Fruit fly (Drosophila melanogaster) whole organism, embryonic: ENCODE measurements around the gene CG7120.

Experiments
- Awh ChIP-seq: fragments of 200-800 bp; sonication (Bioruptor generic); IDR thresholded peaks from 2 replicates; pipeline ENCODE4, ENCODE4 v1.3.6; 2022; ENCODE audit warnings: missing biosample characterization, missing genetic modification characterization
- BEAF-32 ChIP-seq: fragments of 200-800 bp; sonication (Bioruptor generic); optimal IDR thresholded peaks from 3 replicates; lab custom pipeline; 2017; ENCODE audit warnings: missing biosample characterization, missing genetic modification characterization, mild to moderate bottlenecking, moderate library complexity, missing genetic modification reagents
- Bdp1 ChIP-seq: fragments of 200-800 bp; sonication (Bioruptor generic); optimal IDR thresholded peaks from 3 replicates; lab custom pipeline; 2016; ENCODE audit warnings: missing biosample characterization, missing genetic modification characterization
- CG11093 ChIP-seq: fragments of 200-800 bp; sonication (Bioruptor generic); IDR thresholded peaks from 3 replicates; pipeline ENCODE4 v1.3.6; 2022; ENCODE audit warnings: missing biosample characterization, missing genetic modification characterization
- CG12391 ChIP-seq: fragments of 200-800 bp; sonication (Bioruptor generic); optimal IDR thresholded peaks from 3 replicates; lab custom pipeline; 2018; ENCODE audit warnings: missing biosample characterization, mild to moderate bottlenecking, missing genetic modification characterization, moderate library complexity
- CG12744 ChIP-seq: fragments of 200-800 bp; sonication (Bioruptor generic); optimal IDR thresholded peaks from 2 replicates; lab custom pipeline; 2016; ENCODE audit warnings: missing biosample characterization, missing genetic modification characterization
- CG12942 ChIP-seq: fragments of 200-800 bp; sonication (Bioruptor generic); optimal IDR thresholded peaks from 3 replicates; lab custom pipeline; 2016; ENCODE audit warnings: missing biosample characterization, missing genetic modification characterization
- CG1603 ChIP-seq: fragments of 200-800 bp; sonication (Bioruptor generic); optimal IDR thresholded peaks from 2 replicates; lab custom pipeline; 2019; ENCODE audit warnings: missing biosample characterization, mild to moderate bottlenecking, missing genetic modification characterization, moderate library complexity
- CG18476 ChIP-seq: fragments of 200-800 bp; sonication (Bioruptor generic); optimal IDR thresholded peaks from 2 replicates; lab custom pipeline; 2016; ENCODE audit warnings: missing biosample characterization, mild to moderate bottlenecking, missing genetic modification characterization
- CG2199 ChIP-seq: fragments of 200-800 bp; sonication (Bioruptor generic); IDR thresholded peaks from 3 replicates; pipeline ENCODE4 v1.3.6; 2022; ENCODE audit warnings: missing biosample characterization, missing genetic modification characterization
- CG2875 ChIP-seq: fragments of 200-800 bp; sonication (Bioruptor generic); optimal IDR thresholded peaks from 2 replicates; lab custom pipeline; 2017; ENCODE audit warnings: missing biosample characterization, mild to moderate bottlenecking, missing genetic modification characterization, missing genetic modification reagents
- CG32772 ChIP-seq: fragments of 200-800 bp; sonication (Bioruptor generic); IDR thresholded peaks from 2 replicates; pipeline ENCODE4 v1.3.6; 2022; ENCODE audit warnings: missing biosample characterization, missing genetic modification characterization
- CG3995 ChIP-seq: fragments of 200-800 bp; sonication (Bioruptor generic); optimal IDR thresholded peaks from 3 replicates; lab custom pipeline; 2016; ENCODE audit warnings: missing biosample characterization, missing genetic modification characterization
- CG4424 ChIP-seq: fragments of 200-800 bp; sonication (Bioruptor generic); optimal IDR thresholded peaks from 3 replicates; lab custom pipeline; 2016; ENCODE audit warnings: missing biosample characterization, missing genetic modification characterization
- CG4617 ChIP-seq: fragments of 200-800 bp; sonication (Bioruptor generic); optimal IDR thresholded peaks from 3 replicates; lab custom pipeline; 2016; ENCODE audit warnings: missing biosample characterization, missing genetic modification characterization, borderline replicate concordance
- CG5180 ChIP-seq: fragments of 200-800 bp; sonication (Bioruptor generic); optimal IDR thresholded peaks from 3 replicates; lab custom pipeline; 2017; ENCODE audit warnings: missing biosample characterization, missing genetic modification characterization, mild to moderate bottlenecking, moderate library complexity, missing genetic modification reagents
- CG5953 ChIP-seq: fragments of 200-800 bp; sonication (Bioruptor generic); IDR thresholded peaks from 2 replicates; pipeline ENCODE4 v1.3.6; 2022; ENCODE audit warnings: missing biosample characterization, missing genetic modification characterization
- CG6272 ChIP-seq: fragments of 200-800 bp; sonication (Bioruptor generic); IDR thresholded peaks from 2 replicates; pipeline ENCODE4 v1.3.6; 2022; ENCODE audit warnings: missing biosample characterization, missing genetic modification characterization
- CG6791 ChIP-seq: fragments of 200-800 bp; sonication (Bioruptor generic); IDR thresholded peaks from 3 replicates; pipeline ENCODE4 v1.3.6; 2022; ENCODE audit warnings: missing biosample characterization, missing genetic modification characterization; ENCODE audit not compliant: partially characterized antibody
- CG7786 ChIP-seq: fragments of 200-800 bp; sonication (Bioruptor generic); optimal IDR thresholded peaks from 2 replicates; lab custom pipeline; 2016; ENCODE audit warnings: missing biosample characterization, missing genetic modification characterization
- D19A ChIP-seq: fragments of 200-800 bp; optimal IDR thresholded peaks from 3 replicates; lab custom pipeline; 2019; ENCODE audit warnings: missing biosample characterization, mild to moderate bottlenecking, missing genetic modification characterization, moderate library complexity
- Ets97D ChIP-seq: fragments of 200-800 bp; sonication (Bioruptor generic); optimal IDR thresholded peaks from 3 replicates; lab custom pipeline; 2016; ENCODE audit warnings: missing biosample characterization, missing genetic modification characterization
- H2.0 ChIP-seq: fragments of 200-800 bp; sonication (Bioruptor generic); IDR thresholded peaks from 2 replicates; pipeline ENCODE4 v1.3.6; 2022; ENCODE audit warnings: missing biosample characterization, missing genetic modification characterization
- Hr39 ChIP-seq: fragments of >200 bp; optimal IDR thresholded peaks from 2 replicates; lab custom pipeline; 2017
- Meics ChIP-seq: fragments of 200-800 bp; sonication (Bioruptor generic); optimal IDR thresholded peaks from 2 replicates; lab custom pipeline; 2017; ENCODE audit warnings: missing biosample characterization, mild to moderate bottlenecking, missing genetic modification characterization
- Mes4 ChIP-seq: fragments of 200-800 bp; sonication (Bioruptor generic); optimal IDR thresholded peaks from 2 replicates; lab custom pipeline; 2016; ENCODE audit warnings: missing biosample characterization, missing genetic modification characterization
- Sox100B ChIP-seq: fragments of 200-800 bp; sonication (Bioruptor generic); optimal IDR thresholded peaks from 3 replicates; lab custom pipeline; 2018; ENCODE audit warnings: missing biosample characterization, mild to moderate bottlenecking, missing genetic modification characterization
- Sox102F ChIP-seq: fragments of 200-800 bp; sonication (Bioruptor generic); optimal IDR thresholded peaks from 2 replicates; lab custom pipeline; 2018; ENCODE audit warnings: missing biosample characterization, mild to moderate bottlenecking, missing genetic modification characterization, moderate library complexity
- Spps ChIP-seq: fragments of 200-800 bp; sonication (Bioruptor generic); optimal IDR thresholded peaks from 2 replicates; lab custom pipeline; 2018; ENCODE audit warnings: missing biosample characterization, mild to moderate bottlenecking, missing genetic modification characterization
- TFAM ChIP-seq: fragments of 200-800 bp; sonication (Bioruptor generic); optimal IDR thresholded peaks from 2 replicates; lab custom pipeline; 2017; ENCODE audit warnings: missing biosample characterization, missing genetic modification characterization, inconsistent platforms
- Vsx1 ChIP-seq: fragments of 200-800 bp; sonication (Bioruptor generic); optimal IDR thresholded peaks from 2 replicates; lab custom pipeline; 2017; ENCODE audit warnings: missing biosample characterization, mild to moderate bottlenecking, missing genetic modification characterization, missing genetic modification reagents
- YL-1 ChIP-seq: fragments of 200-800 bp; sonication (Bioruptor generic); optimal IDR thresholded peaks from 3 replicates; lab custom pipeline; 2017; ENCODE audit warnings: missing biosample characterization, mild to moderate bottlenecking, missing genetic modification characterization
- bsh ChIP-seq, 2 experiments: fragments of 200-800 bp; sonication (Bioruptor generic); optimal IDR thresholded peaks; 2 replicates each; lab custom pipeline; 2017 to 2018; ENCODE audit warnings: mild to moderate bottlenecking in 2 of 2, missing biosample characterization in 2 of 2, missing genetic modification characterization in 2 of 2, moderate library complexity in 1 of 2
- corto ChIP-seq: fragments of 200-800 bp; sonication (Bioruptor generic); optimal IDR thresholded peaks from 2 replicates; lab custom pipeline; 2016; ENCODE audit warnings: missing biosample characterization, mild to moderate bottlenecking, missing genetic modification characterization, moderate library complexity
- disco-r ChIP-seq: fragments of 200-800 bp; sonication (Bioruptor generic); optimal IDR thresholded peaks from 2 replicates; lab custom pipeline; 2016; ENCODE audit warnings: missing biosample characterization, missing genetic modification characterization
- dpn ChIP-seq, 2 experiments: fragments of 200-800 bp; sonication (Bioruptor generic); optimal IDR thresholded peaks; 3 replicates each; lab custom pipeline; 2016; ENCODE audit warnings: missing biosample characterization in 2 of 2, missing genetic modification characterization in 2 of 2
- en ChIP-seq: fragments of 200-800 bp; sonication (Bioruptor generic); optimal IDR thresholded peaks from 2 replicates; lab custom pipeline; 2016; ENCODE audit warnings: missing biosample characterization, missing genetic modification characterization
- esg ChIP-seq: fragments of 200-800 bp; sonication (Bioruptor generic); conservative IDR thresholded peaks from 2 replicates; pipeline ENCODE4 v1.3.6; 2022; ENCODE audit warnings: missing biosample characterization, missing genetic modification characterization
- fd64A ChIP-seq: fragments of 200-800 bp; sonication (Bioruptor generic); optimal IDR thresholded peaks from 3 replicates; lab custom pipeline; 2018; ENCODE audit warnings: missing biosample characterization, mild to moderate bottlenecking, missing genetic modification characterization
- gcm2 ChIP-seq: fragments of 200-800 bp; sonication (Bioruptor generic); optimal IDR thresholded peaks from 2 replicates; lab custom pipeline; 2016; ENCODE audit warnings: missing biosample characterization, missing genetic modification characterization
- h ChIP-seq: fragments of >200 bp; optimal IDR thresholded peaks from 2 replicates; lab custom pipeline; 2017
- lbe ChIP-seq: fragments of 200-800 bp; sonication (Bioruptor generic); optimal IDR thresholded peaks from 2 replicates; lab custom pipeline; 2016; ENCODE audit warnings: missing biosample characterization, mild to moderate bottlenecking, missing genetic modification characterization
- nom ChIP-seq: fragments of 200-800 bp; sonication (Bioruptor generic); optimal IDR thresholded peaks from 2 replicates; lab custom pipeline; 2017; ENCODE audit warnings: missing biosample characterization, missing genetic modification characterization, mild to moderate bottlenecking, moderate library complexity, missing genetic modification reagents
- odd ChIP-seq: fragments of 200-800 bp; sonication (Bioruptor generic); optimal IDR thresholded peaks from 2 replicates; lab custom pipeline; 2017; ENCODE audit warnings: missing biosample characterization, mild to moderate bottlenecking, missing genetic modification characterization
- sc ChIP-seq, 3 experiments: fragments of >200 bp in 2 of 3; fragments of 200-800 bp in 1 of 3; sonication (Bioruptor generic) in 1 of 3; optimal IDR thresholded peaks; 2 replicates in 2 of 3; 3 replicates in 1 of 3; lab custom pipeline; 2017; ENCODE audit warnings: mild to moderate bottlenecking in 1 of 3, missing biosample characterization in 1 of 3, missing genetic modification characterization in 1 of 3, missing genetic modification reagents in 1 of 3
- sens ChIP-seq: fragments of 200-800 bp; sonication (Bioruptor generic); peaks from one replicate; lab custom pipeline; 2016; ENCODE audit warnings: missing biosample characterization, missing genetic modification characterization
- sna ChIP-seq: fragments of 200-800 bp; sonication (Bioruptor generic); IDR thresholded peaks from 2 replicates; pipeline ENCODE4 v1.3.6; 2022; ENCODE audit warnings: missing biosample characterization, missing genetic modification characterization; ENCODE audit not compliant: partially characterized antibody
- sug ChIP-seq: fragments of 200-800 bp; optimal IDR thresholded peaks from 2 replicates; lab custom pipeline; 2019; ENCODE audit warnings: missing biosample characterization, mild to moderate bottlenecking, missing genetic modification characterization, moderate library complexity
- zen ChIP-seq: fragments of 200-800 bp; sonication (Bioruptor generic); optimal IDR thresholded peaks from 3 replicates; lab custom pipeline; 2018; ENCODE audit warnings: missing biosample characterization, mild to moderate bottlenecking, missing genetic modification characterization, moderate library complexity

The CG7120 gene

dm6 chr3L:8398763-8399445, 3.1 kb downstream of the CG7120 start (continued):
- no peak for TF ChIP-seq sc (optimal IDR thresholded peaks at IDR 0.05; lab: Kevin White, UChicago)
- TF ChIP-seq sc (GFP tag; optimal IDR thresholded peaks at IDR 0.05; lab: Kevin White, UChicago) = no peak
- no peak for TF ChIP-seq CG5180 (GFP tag; lab: Kevin White, UChicago)
- TF ChIP-seq CG18476 = no peak
- TF ChIP-seq CG6272 = peak; percentile 31; the same call in 1 of the 2 replicates
- TF ChIP-seq Spps (tag; lab: Kevin White, UChicago) = no peak
- TF ChIP-seq fd64A (GFP tag; lab: Kevin White, UChicago) = no peak
- TF ChIP-seq Bdp1 (GFP tag; lab: Kevin White, UChicago) = no peak
- no peak for TF ChIP-seq sna (GFP tag; lab: Robert Waterston, UW)
- 0 out of 3 replicates have a peak, but pooled peaks have one; percentile 25 for TF ChIP-seq CG6791
- TF ChIP-seq bsh (GFP tag; optimal IDR thresholded peaks at IDR 0.05; lab: Kevin White, UChicago) = peak in 1 of 2 experiments; percentile 45
- TF ChIP-seq BEAF-32 (GFP tag; lab: Kevin White, UChicago) = no peak
- no peak for TF ChIP-seq Meics (GFP tag; lab: Kevin White, UChicago)
- TF ChIP-seq en (GFP tag; lab: Kevin White, UChicago) = peak; percentile 13
- peak; percentile 21 for TF ChIP-seq zen (tag; lab: Kevin White, UChicago)
- peak; percentile 68 for TF ChIP-seq lbe
- TF ChIP-seq CG7786 (GFP tag; lab: Kevin White, UChicago) = peak; percentile 38
- 0 out of 3 replicates have a peak, but pooled peaks have one; percentile 18 for TF ChIP-seq CG2199 (GFP tag; lab: Robert Waterston, UW)
- no peak for TF ChIP-seq YL-1 (GFP tag; lab: Kevin White, UChicago)
- peak; percentile 16 for TF ChIP-seq CG12391
- peak; percentile 19 for TF ChIP-seq CG4424
- peak; percentile 50 for TF ChIP-seq CG32772 (GFP tag; lab: Robert Waterston, UW)
- TF ChIP-seq Hr39 (lab: Kevin White, UChicago) = no peak
- TF ChIP-seq CG4617 (GFP tag; lab: Kevin White, UChicago) = no peak
- TF ChIP-seq CG1603 = peak; percentile 66
- no peak for TF ChIP-seq corto (GFP tag; lab: Kevin White, UChicago)
- no peak for TF ChIP-seq CG12744 (GFP tag; lab: Kevin White, UChicago)
- no peak for TF ChIP-seq Sox100B
- no peak for TF ChIP-seq CG5953 (GFP tag; lab: Robert Waterston, UW)
- no peak for TF ChIP-seq odd (GFP tag; lab: Kevin White, UChicago)
- TF ChIP-seq h (lab: Kevin White, UChicago) = no peak
- TF ChIP-seq CG12942 = no peak
- peak; percentile 58 for TF ChIP-seq Sox102F
- TF ChIP-seq sens (GFP tag; lab: Kevin White, UChicago) = peak; percentile 83
- TF ChIP-seq gcm2 = no peak
- no peak for TF ChIP-seq CG3995
- TF ChIP-seq Awh (GFP tag; lab: Robert Waterston, UW) = no peak
- no peak for TF ChIP-seq D19A (tag; lab: Kevin White, UChicago)
- TF ChIP-seq CG2875 (GFP tag; lab: Kevin White, UChicago) = no peak
- no peak for TF ChIP-seq Ets97D (GFP tag; lab: Kevin White, UChicago)
- peak; percentile 15; the same call in 1 of the 3 replicates for TF ChIP-seq CG11093 (GFP tag; lab: Robert Waterston, UW)
- TF ChIP-seq Mes4 (GFP tag; lab: Kevin White, UChicago) = no peak
- 0 out of 2 replicates have a peak, but pooled peaks have one; percentile 15 for TF ChIP-seq esg (GFP tag; lab: Robert Waterston, UW)
- TF ChIP-seq disco-r (GFP tag; lab: Kevin White, UChicago) = no peak
- peak in 1 of 2 experiments; percentile 37 for TF ChIP-seq dpn (GFP tag; optimal IDR thresholded peaks at IDR 0.05; lab: Kevin White, UChicago)
- TF ChIP-seq TFAM = no peak
- no peak for TF ChIP-seq sug (tag; lab: Kevin White, UChicago)
- TF ChIP-seq nom (GFP tag; lab: Kevin White, UChicago) = no peak
- no peak for TF ChIP-seq Vsx1 (GFP tag; lab: Kevin White, UChicago)
- peak; percentile 21; the same call in 1 of the 2 replicates for TF ChIP-seq H2.0 (GFP tag; lab: Robert Waterston, UW)
